Worm (Caenorhabditis elegans): ENCODE measurements around the gene pinn-1.

Gene pinn-1

ce11 chrII:2859873-2860821 lies 28.7 kb downstream of the pinn-1 start (continued):
- TF ChIP-seq ztf-11 (tag; optimal IDR thresholded peaks at IDR 0.05): no peak
- TF ChIP-seq ceh-32 (tag; optimal IDR thresholded peaks at IDR 0.05; ENCODE audit: poor library complexity): no peak
- TF ChIP-seq fkh-10 (GFP tag; optimal IDR thresholded peaks at IDR 0.05): no peak
- no peak for TF ChIP-seq ceh-44 (GFP tag; IDR thresholded peaks at IDR 0.05)
- TF ChIP-seq arid-1 (GFP tag; conservative IDR thresholded peaks at IDR 0.05): peak; percentile 67
- TF ChIP-seq unc-39 (tag; optimal IDR thresholded peaks at IDR 0.05): no peak
- TF ChIP-seq ceh-82 (tag; optimal IDR thresholded peaks at IDR 0.05): no peak
- no peak for TF ChIP-seq snpc-4 (tag; optimal IDR thresholded peaks at IDR 0.05)
- no peak for TF ChIP-seq T20F7.1 (GFP tag; optimal IDR thresholded peaks at IDR 0.05)
- no peak for TF ChIP-seq fos-1 (tag; optimal IDR thresholded peaks at IDR 0.05)
- no peak for TF ChIP-seq mdl-1 (tag; optimal IDR thresholded peaks at IDR 0.05)
- 0 out of 2 replicates have a peak, but pooled peaks have one; percentile 65 for TF ChIP-seq Y105C5A.15 (GFP tag; IDR thresholded peaks at IDR 0.05)
- TF ChIP-seq ceh-62 (tag; optimal IDR thresholded peaks at IDR 0.05): no peak
- no peak for TF ChIP-seq jun-1 (tag; optimal IDR thresholded peaks at IDR 0.05)
- TF ChIP-seq dmd-9 (GFP tag; IDR thresholded peaks at IDR 0.05): no peak
- TF ChIP-seq daf-8 (GFP tag; IDR thresholded peaks at IDR 0.05): no peak
- TF ChIP-seq nhr-11 (tag; optimal IDR thresholded peaks at IDR 0.05): no peak
- no peak for TF ChIP-seq lir-3 (tag; optimal IDR thresholded peaks at IDR 0.05)
- TF ChIP-seq nhr-76 (tag; optimal IDR thresholded peaks at IDR 0.05): no peak
- TF ChIP-seq daf-12 (tag; optimal IDR thresholded peaks at IDR 0.05): no peak
- TF ChIP-seq mdt-29 (GFP tag; IDR thresholded peaks at IDR 0.05): peak; percentile 25; the same call in 1 of the 2 replicates
- TF ChIP-seq hlh-11 (tag; optimal IDR thresholded peaks at IDR 0.05): peak; percentile 1
- TF ChIP-seq nhr-10 (tag; optimal IDR thresholded peaks at IDR 0.05): no peak
- peak; percentile 66 for TF ChIP-seq lin-38 (GFP tag; IDR thresholded peaks at IDR 0.05)
- TF ChIP-seq ZK337.2 (GFP tag; IDR thresholded peaks at IDR 0.05): no peak
- no peak for TF ChIP-seq aly-2 (tag; optimal IDR thresholded peaks at IDR 0.05)
- no peak for TF ChIP-seq ces-1 (GFP tag; optimal IDR thresholded peaks at IDR 0.05)
- TF ChIP-seq zag-1 (tag; optimal IDR thresholded peaks at IDR 0.05): no peak
- no peak for TF ChIP-seq zip-2 (tag; optimal IDR thresholded peaks at IDR 0.05)
- TF ChIP-seq egl-27 (tag; optimal IDR thresholded peaks at IDR 0.05): no peak
- TF ChIP-seq F26F4.8 (GFP tag; conservative IDR thresholded peaks at IDR 0.05): peak; percentile 53; the same call in 1 of the 2 replicates
- no peak for TF ChIP-seq nhr-25 (tag; optimal IDR thresholded peaks at IDR 0.05; ENCODE audit: borderline replicate concordance, insufficient read depth)
- TF ChIP-seq spr-3 (GFP tag; optimal IDR thresholded peaks at IDR 0.05): no peak
- no peak for TF ChIP-seq ama-1 (optimal IDR thresholded peaks at IDR 0.05)
- no peak for TF ChIP-seq Y75B8A.6 (GFP tag; IDR thresholded peaks at IDR 0.05)
- no peak for TF ChIP-seq duxl-1 (tag; optimal IDR thresholded peaks at IDR 0.05; ENCODE audit: poor library complexity)
- no peak for TF ChIP-seq attf-4 (tag; optimal IDR thresholded peaks at IDR 0.05)
- no peak for TF ChIP-seq cey-2 (tag; optimal IDR thresholded peaks at IDR 0.05; ENCODE audit: borderline replicate concordance, insufficient read depth)
- no peak for TF ChIP-seq nhr-48 (tag; optimal IDR thresholded peaks at IDR 0.05)
- 0 out of 2 replicates have a peak, but pooled peaks have one; percentile 40 for TF ChIP-seq tra-1 (GFP tag; IDR thresholded peaks at IDR 0.05)
- no peak for TF ChIP-seq F49E8.2 (tag; optimal IDR thresholded peaks at IDR 0.05; ENCODE audit: borderline replicate concordance)
- TF ChIP-seq zfp-2 (tag; optimal IDR thresholded peaks at IDR 0.05): no peak
- TF ChIP-seq aha-1 (tag): no peak
- no peak for TF ChIP-seq zip-11 (GFP tag; IDR thresholded peaks at IDR 0.05)
- TF ChIP-seq ztf-7 (tag; optimal IDR thresholded peaks at IDR 0.05): no peak
- TF ChIP-seq mep-1 (tag; optimal IDR thresholded peaks at IDR 0.05): no peak
- no peak for TF ChIP-seq snpc-1.2 (GFP tag; IDR thresholded peaks at IDR 0.05)
- no peak for TF ChIP-seq skn-1 (tag; optimal IDR thresholded peaks at IDR 0.05)
- peak; percentile 29 for TF ChIP-seq nhr-28 (tag; optimal IDR thresholded peaks at IDR 0.05)
- TF ChIP-seq dpl-1 (GFP tag; optimal IDR thresholded peaks at IDR 0.05): no peak
- no peak for TF ChIP-seq unc-130 (GFP tag; optimal IDR thresholded peaks at IDR 0.05)

Measured in whole organism, L4 larva.